Worm (Caenorhabditis elegans) whole organism, mixed stage, embryonic: ENCODE results near the gene srg-57.

Source experiments
- ceh-83 ChIP-seq: fragments of 200-800 bp; sonication (Bioruptor generic); optimal IDR thresholded peaks from 2 replicates; lab custom pipeline; 2018; ENCODE audit warnings: mild to moderate bottlenecking, missing genetic modification characterization, missing compliant biosample characterization
- ces-1 ChIP-seq: fragments of 150-350 bp; optimal IDR thresholded peaks from 2 replicates; lab custom pipeline; 2014; ENCODE audit warnings: missing biosample characterization, missing genetic modification reagents, missing genetic modification characterization
- elt-3 ChIP-seq: fragments of 150-350 bp; optimal IDR thresholded peaks from 2 replicates; lab custom pipeline; 2014; ENCODE audit warnings: missing biosample characterization, missing genetic modification characterization
- lsy-2 ChIP-seq: fragments of 150-350 bp; optimal IDR thresholded peaks from 2 replicates; lab custom pipeline; 2014; ENCODE audit warnings: missing biosample characterization, missing genetic modification characterization
- nhr-76 ChIP-seq: sonication (generic microtip); optimal IDR thresholded peaks from 2 replicates; lab custom pipeline; 2017; ENCODE audit warnings: missing biosample characterization, missing genetic modification characterization
- pha-4 ChIP-seq: fragments of 150-350 bp; optimal IDR thresholded peaks from 2 replicates; lab custom pipeline; 2018; ENCODE audit warnings: missing biosample characterization, missing genetic modification reagents, missing genetic modification characterization
- snpc-4 ChIP-seq: fragments of 150-350 bp; optimal IDR thresholded peaks from 2 replicates; lab custom pipeline; 2014; ENCODE audit warnings: missing biosample characterization, missing genetic modification characterization
- unc-62 ChIP-seq: fragments of 150-350 bp; optimal IDR thresholded peaks from 2 replicates; lab custom pipeline; 2014; ENCODE audit warnings: missing biosample characterization, missing genetic modification reagents, missing genetic modification characterization

- TF ChIP-seq unc-62 (no peak), lsy-2 (tag; lab: Kevin White, UChicago) (no peak), nhr-76 (tag; lab: Kevin White, UChicago) (no peak), elt-3 (tag; lab: Kevin White, UChicago) (no peak), pha-4 (tag; lab: Kevin White, UChicago) (no peak), snpc-4 (no peak), ceh-83 (GFP tag; lab: Kevin White, UChicago) (no peak), ces-1 (GFP tag; lab: Kevin White, UChicago) (no peak)
These were observed 22.8 kb downstream of the srg-57 start, which contains the start of gene C24B9.3 for ce11 chrV:2711429-2711828.
